Fruit fly (Drosophila melanogaster) whole organism, embryonic: Measurements from ENCODE around the gene CG7423.

Experiments
- Bdp1 ChIP-seq: fragments of 200-800 bp; sonication (Bioruptor generic); optimal IDR thresholded peaks from 3 replicates; lab custom pipeline; 2016; ENCODE audit warnings: missing biosample characterization, missing genetic modification characterization
- Bgb ChIP-seq: fragments of 200-800 bp; sonication (Bioruptor generic); IDR thresholded peaks from 2 replicates; pipeline ENCODE4 v1.3.6; 2022; ENCODE audit warnings: missing biosample characterization, missing genetic modification characterization; ENCODE audit not compliant: partially characterized antibody
- CG10431 ChIP-seq: fragments of 200-800 bp; sonication (Bioruptor generic); optimal IDR thresholded peaks from 3 replicates; lab custom pipeline; 2018; ENCODE audit warnings: missing biosample characterization, mild to moderate bottlenecking, missing genetic modification characterization
- CG11695 ChIP-seq: fragments of 200-800 bp; sonication (Bioruptor generic); IDR thresholded peaks from 3 replicates; pipeline ENCODE4 v1.3.6; 2022; ENCODE audit warnings: missing biosample characterization, missing genetic modification characterization
- CG11723 ChIP-seq: fragments of 200-800 bp; sonication (Bioruptor generic); optimal IDR thresholded peaks from 2 replicates; lab custom pipeline; 2017; ENCODE audit warnings: missing biosample characterization, mild to moderate bottlenecking, missing genetic modification characterization
- CG12769 ChIP-seq: fragments of 200-800 bp; sonication (Bioruptor generic); optimal IDR thresholded peaks from 2 replicates; lab custom pipeline; 2019; ENCODE audit warnings: missing biosample characterization, mild to moderate bottlenecking, missing genetic modification characterization, moderate library complexity
- CG14667 ChIP-seq: fragments of 200-800 bp; sonication (Bioruptor generic); IDR thresholded peaks from 2 replicates; pipeline ENCODE4 v1.3.6; 2022; ENCODE audit warnings: missing biosample characterization, missing genetic modification characterization
- CG16863 ChIP-seq: fragments of 200-800 bp; sonication (Bioruptor generic); optimal IDR thresholded peaks from 3 replicates; lab custom pipeline; 2016; ENCODE audit warnings: missing biosample characterization, missing genetic modification characterization
- CG17802 ChIP-seq: fragments of 200-800 bp; sonication (Bioruptor generic); optimal IDR thresholded peaks from 2 replicates; lab custom pipeline; 2018; ENCODE audit warnings: missing biosample characterization, mild to moderate bottlenecking, missing genetic modification characterization, moderate library complexity
- CG1792 ChIP-seq: fragments of 200-800 bp; sonication (Bioruptor generic); optimal IDR thresholded peaks from 2 replicates; lab custom pipeline; 2016; ENCODE audit warnings: missing biosample characterization, missing genetic modification characterization
- CG3281 ChIP-seq: fragments of 200-800 bp; sonication (Bioruptor generic); optimal IDR thresholded peaks from 3 replicates; lab custom pipeline; 2017; ENCODE audit warnings: missing biosample characterization, mild to moderate bottlenecking, missing genetic modification characterization
- CG34224 ChIP-seq: fragments of 200-800 bp; sonication (Bioruptor generic); IDR thresholded peaks from 3 replicates; pipeline ENCODE4 v1.3.6; 2022; ENCODE audit warnings: missing biosample characterization, missing genetic modification characterization; ENCODE audit not compliant: partially characterized antibody
- CG3838 ChIP-seq: fragments of 200-800 bp; sonication (Bioruptor generic); optimal IDR thresholded peaks from 3 replicates; lab custom pipeline; 2016; ENCODE audit warnings: missing biosample characterization, missing genetic modification characterization
- CG4707 ChIP-seq: fragments of 200-800 bp; sonication (Bioruptor generic); optimal IDR thresholded peaks from 2 replicates; lab custom pipeline; 2018; ENCODE audit warnings: missing biosample characterization, mild to moderate bottlenecking, missing genetic modification characterization, moderate library complexity
- CG6683 ChIP-seq: fragments of 200-800 bp; sonication (Bioruptor generic); optimal IDR thresholded peaks from 2 replicates; lab custom pipeline; 2017; ENCODE audit warnings: missing biosample characterization, mild to moderate bottlenecking, missing genetic modification characterization, missing genetic modification reagents
- CG8359 ChIP-seq: fragments of 200-800 bp; sonication (Bioruptor generic); optimal IDR thresholded peaks from 2 replicates; lab custom pipeline; 2017; ENCODE audit warnings: missing biosample characterization, mild to moderate bottlenecking, missing genetic modification characterization, borderline replicate concordance
- CG9437 ChIP-seq: fragments of 200-800 bp; sonication (Bioruptor generic); optimal IDR thresholded peaks from 2 replicates; lab custom pipeline; 2018; ENCODE audit warnings: missing biosample characterization, mild to moderate bottlenecking, missing genetic modification characterization
- CG9932 ChIP-seq: fragments of 200-800 bp; sonication (Bioruptor generic); IDR thresholded peaks from 2 replicates; pipeline ENCODE4 v1.3.6; 2022; ENCODE audit warnings: missing biosample characterization, missing genetic modification characterization
- Camta ChIP-seq: fragments of 200-800 bp; sonication (Bioruptor generic); optimal IDR thresholded peaks from 2 replicates; lab custom pipeline; 2016; ENCODE audit warnings: missing biosample characterization, missing genetic modification characterization
- Dip2 ChIP-seq: fragments of 200-800 bp; sonication (Bioruptor generic); IDR thresholded peaks from 2 replicates; pipeline ENCODE4 v1.3.6; 2022; ENCODE audit warnings: missing biosample characterization, missing genetic modification characterization
- Drgx ChIP-seq: fragments of 200-800 bp; sonication (Bioruptor generic); IDR thresholded peaks from 2 replicates; pipeline ENCODE4 v1.3.6; 2022; ENCODE audit warnings: missing biosample characterization, missing genetic modification characterization
- Fer1 ChIP-seq: fragments of 200-800 bp; sonication (Bioruptor generic); optimal IDR thresholded peaks from 2 replicates; lab custom pipeline; 2017; ENCODE audit warnings: missing biosample characterization, mild to moderate bottlenecking, missing genetic modification characterization
- Fer3 ChIP-seq: fragments of 200-800 bp; sonication (Bioruptor generic); optimal IDR thresholded peaks from 2 replicates; lab custom pipeline; 2018; ENCODE audit warnings: missing biosample characterization, mild to moderate bottlenecking, missing genetic modification characterization, moderate library complexity
- HmgZ ChIP-seq: fragments of 200-800 bp; sonication (Bioruptor generic); optimal IDR thresholded peaks from 2 replicates; lab custom pipeline; 2018; ENCODE audit warnings: missing biosample characterization, mild to moderate bottlenecking, missing genetic modification characterization
- Hmr ChIP-seq: fragments of 200-800 bp; sonication (Bioruptor generic); optimal IDR thresholded peaks from 3 replicates; lab custom pipeline; 2017; ENCODE audit warnings: mild to moderate bottlenecking, missing biosample characterization, missing genetic modification reagents, missing genetic modification characterization
- Ptx1 ChIP-seq: fragments of 200-800 bp; sonication (Bioruptor generic); IDR thresholded peaks from 2 replicates; pipeline ENCODE4 v1.3.6; 2022; ENCODE audit warnings: missing biosample characterization, missing genetic modification characterization
- Spps ChIP-seq: fragments of 200-800 bp; sonication (Bioruptor generic); optimal IDR thresholded peaks from 2 replicates; lab custom pipeline; 2018; ENCODE audit warnings: missing biosample characterization, mild to moderate bottlenecking, missing genetic modification characterization
- ase ChIP-seq: fragments of 200-800 bp; sonication (Bioruptor generic); IDR thresholded peaks from 3 replicates; pipeline ENCODE4 v1.3.6; 2022; ENCODE audit warnings: missing biosample characterization, missing genetic modification characterization
- cwo ChIP-seq: fragments of 200-800 bp; sonication (Bioruptor generic); optimal IDR thresholded peaks from 3 replicates; lab custom pipeline; 2017; ENCODE audit warnings: missing biosample characterization, missing genetic modification characterization, mild to moderate bottlenecking, moderate library complexity, missing genetic modification reagents
- dmrt11E ChIP-seq: fragments of 200-800 bp; sonication (Bioruptor generic); optimal IDR thresholded peaks from 3 replicates; lab custom pipeline; 2018; ENCODE audit warnings: missing biosample characterization, mild to moderate bottlenecking, missing genetic modification characterization, moderate library complexity
- en ChIP-seq: fragments of 200-800 bp; sonication (Bioruptor generic); optimal IDR thresholded peaks from 2 replicates; lab custom pipeline; 2016; ENCODE audit warnings: missing biosample characterization, missing genetic modification characterization
- fd102C ChIP-seq: fragments of 200-800 bp; sonication (Bioruptor generic); optimal IDR thresholded peaks from 2 replicates; lab custom pipeline; 2018; ENCODE audit warnings: missing biosample characterization, mild to moderate bottlenecking, missing genetic modification characterization, moderate library complexity
- gce ChIP-seq: fragments of 200-800 bp; sonication (Bioruptor generic); IDR thresholded peaks from 3 replicates; pipeline ENCODE4 v1.3.6; 2022; ENCODE audit warnings: missing biosample characterization, missing genetic modification characterization
- gcm ChIP-seq: fragments of 200-800 bp; sonication (Bioruptor generic); optimal IDR thresholded peaks from 2 replicates; lab custom pipeline; 2019; ENCODE audit warnings: missing biosample characterization, mild to moderate bottlenecking, missing genetic modification characterization, moderate library complexity
- gem ChIP-seq: fragments of 200-800 bp; sonication (Bioruptor generic); optimal IDR thresholded peaks from 2 replicates; lab custom pipeline; 2019; ENCODE audit warnings: missing biosample characterization, mild to moderate bottlenecking, missing genetic modification characterization, moderate library complexity
- inv ChIP-seq: fragments of 200-800 bp; sonication (Bioruptor generic); IDR thresholded peaks from 2 replicates; pipeline ENCODE4 v1.3.6; 2022; ENCODE audit warnings: missing biosample characterization, missing genetic modification characterization; ENCODE audit not compliant: partially characterized antibody
- jigr1 ChIP-seq: fragments of 200-800 bp; sonication (Bioruptor generic); IDR thresholded peaks from 3 replicates; pipeline ENCODE4 v1.3.6; 2022; ENCODE audit warnings: missing biosample characterization, missing genetic modification characterization
- klu ChIP-seq: fragments of 200-800 bp; sonication (Bioruptor generic); IDR thresholded peaks from 2 replicates; pipeline ENCODE4 v1.3.6; 2022; ENCODE audit warnings: missing biosample characterization, missing genetic modification characterization
- knrl ChIP-seq: fragments of 200-800 bp; sonication (Bioruptor generic); IDR thresholded peaks from 3 replicates; pipeline ENCODE4 v1.3.6; 2022; ENCODE audit warnings: missing biosample characterization, missing genetic modification characterization; ENCODE audit not compliant: partially characterized antibody
- lmd ChIP-seq: fragments of 200-800 bp; sonication (Bioruptor generic); IDR thresholded peaks from 2 replicates; pipeline ENCODE4 v1.3.6; 2022; ENCODE audit warnings: missing biosample characterization, missing genetic modification characterization
- lov ChIP-seq, 2 experiments: fragments of 200-800 bp in 1 of 2; fragments of >200 bp in 1 of 2; sonication (Bioruptor generic) in 1 of 2; IDR thresholded peaks in 1 of 2; optimal IDR thresholded peaks in 1 of 2; 2 replicates in 1 of 2; 3 replicates in 1 of 2; pipeline versions ENCODE4 v1.3.6 to Lab custom; 2017 to 2022; ENCODE audit warnings: missing biosample characterization in 1 of 2, missing genetic modification characterization in 1 of 2
- pan ChIP-seq, 4 experiments: fragments of >200 bp in 3 of 4; fragments of 200-800 bp in 1 of 4; sonication (Bioruptor generic) in 1 of 4; optimal IDR thresholded peaks in 3 of 4; IDR thresholded peaks in 1 of 4; 2 replicates each; pipeline versions ENCODE4 v1.3.6 to Lab custom; 2017 to 2022; ENCODE audit warnings: missing biosample characterization in 2 of 4, missing genetic modification characterization in 2 of 4, mixed read lengths in 1 of 4
- phol ChIP-seq: fragments of 200-800 bp; sonication (Bioruptor generic); optimal IDR thresholded peaks from 3 replicates; lab custom pipeline; 2018; ENCODE audit warnings: missing biosample characterization, mild to moderate bottlenecking, missing genetic modification characterization, moderate library complexity
- pita ChIP-seq: fragments of 200-800 bp; sonication (Bioruptor generic); optimal IDR thresholded peaks from 2 replicates; lab custom pipeline; 2017; ENCODE audit warnings: missing biosample characterization, mild to moderate bottlenecking, missing genetic modification characterization
- scrt ChIP-seq: fragments of 200-800 bp; sonication (Bioruptor generic); optimal IDR thresholded peaks from 2 replicates; lab custom pipeline; 2018; ENCODE audit warnings: missing biosample characterization, mild to moderate bottlenecking, missing genetic modification characterization, moderate library complexity
- slbo ChIP-seq: fragments of 200-800 bp; sonication (Bioruptor generic); IDR thresholded peaks from 2 replicates; pipeline ENCODE4 v1.3.6; 2022; ENCODE audit warnings: missing biosample characterization, missing genetic modification characterization
- stwl ChIP-seq: fragments of 200-800 bp; sonication (Bioruptor generic); optimal IDR thresholded peaks from 3 replicates; lab custom pipeline; 2018; ENCODE audit warnings: missing biosample characterization, mild to moderate bottlenecking, missing genetic modification characterization, moderate library complexity

Gene CG7423

dm6 chrX:19106842-19107557, 23.9 kb upstream of the CG7423 start (continued):
- TF ChIP-seq lmd (GFP tag; lab: Robert Waterston, UW) = peak; percentile 48
- peak; percentile 40 for TF ChIP-seq scrt
- no peak for TF ChIP-seq CG9932 (GFP tag; lab: Robert Waterston, UW)
- no peak for TF ChIP-seq Bgb (GFP tag; lab: Robert Waterston, UW)
- TF ChIP-seq inv (GFP tag; lab: Robert Waterston, UW) = no peak
- TF ChIP-seq CG10431 (GFP tag; lab: Kevin White, UChicago) = no peak
- peak; percentile 7 for TF ChIP-seq CG8359
- no peak for TF ChIP-seq CG11695 (GFP tag; lab: Robert Waterston, UW)
- TF ChIP-seq pita (GFP tag; lab: Kevin White, UChicago) = no peak
- TF ChIP-seq Ptx1 (GFP tag; lab: Robert Waterston, UW) = peak; percentile 48
- TF ChIP-seq CG6683 = no peak
- no peak for TF ChIP-seq gcm (GFP tag; lab: Kevin White, UChicago)
- peak; percentile 33 for TF ChIP-seq CG3281 (GFP tag; lab: Kevin White, UChicago)
- TF ChIP-seq klu (GFP tag; lab: Robert Waterston, UW) = no peak
- no peak for TF ChIP-seq Camta
- TF ChIP-seq CG12769 (tag; lab: Kevin White, UChicago) = peak; percentile 38
- TF ChIP-seq CG1792 (GFP tag; lab: Kevin White, UChicago) = no peak
- no peak for TF ChIP-seq gce (GFP tag; lab: Robert Waterston, UW)
- TF ChIP-seq lov (optimal IDR thresholded peaks at IDR 0.05; lab: Kevin White, UChicago) = no peak
- no peak for TF ChIP-seq lov (GFP tag; IDR thresholded peaks at IDR 0.05; lab: Robert Waterston, UW)
- TF ChIP-seq Spps = no peak
- no peak for TF ChIP-seq CG17802
- 0 out of 2 replicates have a peak, but pooled peaks have one; percentile 27 for TF ChIP-seq slbo (GFP tag; lab: Robert Waterston, UW)
- TF ChIP-seq phol (tag; lab: Kevin White, UChicago) = peak; percentile 62
- TF ChIP-seq Fer3 (tag; lab: Kevin White, UChicago) = peak; percentile 38
- 0 out of 2 replicates have a peak, but pooled peaks have one; percentile 17 for TF ChIP-seq Drgx (GFP tag; lab: Robert Waterston, UW)
- peak; percentile 38 for TF ChIP-seq CG9437
- TF ChIP-seq HmgZ = peak; percentile 4
- TF ChIP-seq CG16863 = peak; percentile 7
- TF ChIP-seq fd102C (GFP tag; lab: Kevin White, UChicago) = no peak
- no peak for TF ChIP-seq Dip2
- TF ChIP-seq Bdp1 = no peak
- TF ChIP-seq cwo (GFP tag; lab: Kevin White, UChicago) = peak; percentile 3
- TF ChIP-seq Hmr (GFP tag; lab: Kevin White, UChicago) = peak; percentile 51
- no peak for TF ChIP-seq CG3838 (GFP tag; lab: Kevin White, UChicago)
- no peak for TF ChIP-seq pan (optimal IDR thresholded peaks at IDR 0.05; lab: Kevin White, UChicago)
- TF ChIP-seq pan (GFP tag; optimal IDR thresholded peaks at IDR 0.05 in 1 of 2, IDR thresholded peaks at IDR 0.05 in 1 of 2) = peak in 1 of 2 experiments; percentile 57
- TF ChIP-seq dmrt11E (tag; lab: Kevin White, UChicago) = no peak
- no peak for TF ChIP-seq en (GFP tag; lab: Kevin White, UChicago)
- no peak for TF ChIP-seq knrl (GFP tag; lab: Robert Waterston, UW)
- no peak for TF ChIP-seq ase (GFP tag; lab: Robert Waterston, UW)
- TF ChIP-seq CG34224 (GFP tag; lab: Robert Waterston, UW) = no peak
- TF ChIP-seq CG14667 (GFP tag; lab: Robert Waterston, UW) = no peak
- TF ChIP-seq CG4707 (GFP tag; lab: Kevin White, UChicago) = no peak
- TF ChIP-seq CG11723 (GFP tag; lab: Kevin White, UChicago) = no peak
- TF ChIP-seq stwl (tag; lab: Kevin White, UChicago) = no peak
- TF ChIP-seq jigr1 (GFP tag; lab: Robert Waterston, UW) = no peak
- peak; percentile 67 for TF ChIP-seq gem (tag; lab: Kevin White, UChicago)
- peak; percentile 58 for TF ChIP-seq Fer1
